Fruit fly (Drosophila melanogaster) whole organism, embryonic: ENCODE data around the gene ssp3.
A peak's percentile ranks its signal among the peaks of the same experiment; 100 is the strongest.

Experiments used
- Atf6 ChIP-seq: fragments of 200-800 bp; sonication (Bioruptor generic); IDR thresholded peaks from 2 replicates; pipeline ENCODE4 v1.3.6; 2022; ENCODE audit warnings: missing biosample characterization, missing genetic modification characterization
- CG14860 ChIP-seq: fragments of 200-800 bp; sonication (Bioruptor generic); IDR thresholded peaks from 3 replicates; pipeline ENCODE4 v1.3.6; 2022; ENCODE audit warnings: missing biosample characterization, missing genetic modification characterization; ENCODE audit not compliant: partially characterized antibody
- CG15479 ChIP-seq: fragments of 200-800 bp; sonication (Bioruptor generic); optimal IDR thresholded peaks from 3 replicates; lab custom pipeline; 2019; ENCODE audit warnings: missing biosample characterization, mild to moderate bottlenecking, missing genetic modification characterization, moderate library complexity
- CG15601 ChIP-seq: fragments of 200-800 bp; sonication (Bioruptor generic); optimal IDR thresholded peaks from 3 replicates; lab custom pipeline; 2019; ENCODE audit warnings: missing biosample characterization, mild to moderate bottlenecking, missing genetic modification characterization, moderate library complexity
- CG1602 ChIP-seq: fragments of 200-800 bp; sonication (Bioruptor generic); optimal IDR thresholded peaks from 3 replicates; lab custom pipeline; 2016; ENCODE audit warnings: missing biosample characterization, missing genetic modification characterization
- CG17328 ChIP-seq: fragments of 200-800 bp; sonication (Bioruptor generic); IDR thresholded peaks from 2 replicates; pipeline ENCODE4 v1.3.6; 2022; ENCODE audit warnings: missing biosample characterization, missing genetic modification characterization
- CG3163 ChIP-seq: fragments of 200-800 bp; sonication (Bioruptor generic); optimal IDR thresholded peaks from 3 replicates; lab custom pipeline; 2016; ENCODE audit warnings: missing biosample characterization, missing genetic modification characterization
- CG4707 ChIP-seq: fragments of 200-800 bp; sonication (Bioruptor generic); optimal IDR thresholded peaks from 2 replicates; lab custom pipeline; 2018; ENCODE audit warnings: missing biosample characterization, mild to moderate bottlenecking, missing genetic modification characterization, moderate library complexity
- CG4820 ChIP-seq: fragments of 200-800 bp; sonication (Bioruptor generic); optimal IDR thresholded peaks from 3 replicates; lab custom pipeline; 2016; ENCODE audit warnings: missing biosample characterization, missing genetic modification characterization
- CG6254 ChIP-seq: fragments of 200-800 bp; sonication (Bioruptor generic); optimal IDR thresholded peaks from 3 replicates; lab custom pipeline; 2017; ENCODE audit warnings: mild to moderate bottlenecking, missing biosample characterization, missing genetic modification reagents, missing genetic modification characterization
- CG8388 ChIP-seq: fragments of 200-800 bp; sonication (Bioruptor generic); optimal IDR thresholded peaks from 2 replicates; lab custom pipeline; 2019; ENCODE audit warnings: missing biosample characterization, mild to moderate bottlenecking, missing genetic modification characterization, moderate library complexity
- CG9727 ChIP-seq: fragments of 200-800 bp; sonication (Bioruptor generic); optimal IDR thresholded peaks from 3 replicates; lab custom pipeline; 2017; ENCODE audit warnings: missing biosample characterization, mild to moderate bottlenecking, missing genetic modification characterization
- Elba2 ChIP-seq: fragments of 200-800 bp; sonication (Bioruptor generic); optimal IDR thresholded peaks from 3 replicates; lab custom pipeline; 2016; ENCODE audit warnings: missing biosample characterization, missing genetic modification characterization
- HLHmδ ChIP-seq: fragments of 200-800 bp; sonication (Bioruptor generic); optimal IDR thresholded peaks from 2 replicates; lab custom pipeline; 2018; ENCODE audit warnings: missing biosample characterization, mild to moderate bottlenecking, missing genetic modification characterization, moderate library complexity
- Hmr ChIP-seq: fragments of 200-800 bp; sonication (Bioruptor generic); optimal IDR thresholded peaks from 3 replicates; lab custom pipeline; 2017; ENCODE audit warnings: mild to moderate bottlenecking, missing biosample characterization, missing genetic modification reagents, missing genetic modification characterization
- Kr ChIP-seq: fragments of 200-800 bp; sonication (Bioruptor generic); optimal IDR thresholded peaks from 2 replicates; lab custom pipeline; 2017; ENCODE audit warnings: missing biosample characterization, mild to moderate bottlenecking, missing genetic modification characterization
- Poxn ChIP-seq: fragments of 200-800 bp; sonication (Bioruptor generic); IDR thresholded peaks from 2 replicates; pipeline ENCODE4 v1.3.6; 2022; ENCODE audit warnings: missing biosample characterization, missing genetic modification characterization
- bab2 ChIP-seq: fragments of 200-800 bp; sonication (Bioruptor generic); optimal IDR thresholded peaks from 2 replicates; lab custom pipeline; 2016; ENCODE audit warnings: missing biosample characterization, missing genetic modification characterization
- cad ChIP-seq: fragments of >200 bp; optimal IDR thresholded peaks from 2 replicates; lab custom pipeline; 2017; ENCODE audit warnings: missing biosample characterization, missing genetic modification characterization
- crc ChIP-seq: fragments of 200-800 bp; sonication (Bioruptor generic); optimal IDR thresholded peaks from 2 replicates; lab custom pipeline; 2016; ENCODE audit warnings: missing biosample characterization, missing genetic modification characterization
- emc ChIP-seq: fragments of 200-800 bp; sonication (Bioruptor generic); optimal IDR thresholded peaks from 2 replicates; lab custom pipeline; 2016; ENCODE audit warnings: missing biosample characterization, missing genetic modification characterization
- gro ChIP-seq: fragments of 200-800 bp; sonication (Bioruptor generic); optimal IDR thresholded peaks from 2 replicates; lab custom pipeline; 2016; ENCODE audit warnings: missing biosample characterization, missing genetic modification characterization
- gsb-n ChIP-seq: fragments of 200-800 bp; sonication (Bioruptor generic); optimal IDR thresholded peaks from 3 replicates; lab custom pipeline; 2018; ENCODE audit warnings: missing biosample characterization, mild to moderate bottlenecking, missing genetic modification characterization
- h ChIP-seq: fragments of >200 bp; optimal IDR thresholded peaks from 2 replicates; lab custom pipeline; 2017
- her ChIP-seq: fragments of 200-800 bp; sonication (Bioruptor generic); optimal IDR thresholded peaks from 2 replicates; lab custom pipeline; 2016; ENCODE audit warnings: missing biosample characterization, missing genetic modification characterization
- hth ChIP-seq: fragments of >200 bp; optimal IDR thresholded peaks from 2 replicates; lab custom pipeline; 2017; ENCODE audit warnings: inconsistent platforms
- insv ChIP-seq, 2 experiments: fragments of 200-800 bp; sonication (Bioruptor generic); optimal IDR thresholded peaks; 3 replicates each; lab custom pipeline; 2016 to 2018; ENCODE audit warnings: missing biosample characterization in 2 of 2, missing genetic modification characterization in 2 of 2
- kah ChIP-seq: fragments of 200-800 bp; sonication (Bioruptor generic); optimal IDR thresholded peaks from 2 replicates; lab custom pipeline; 2018; ENCODE audit warnings: missing biosample characterization, mild to moderate bottlenecking, missing genetic modification characterization
- kni ChIP-seq: fragments of 200-800 bp; sonication (Bioruptor generic); optimal IDR thresholded peaks from 3 replicates; lab custom pipeline; 2017; ENCODE audit warnings: mild to moderate bottlenecking, missing biosample characterization, missing genetic modification reagents, missing genetic modification characterization
- lilli ChIP-seq: fragments of 200-800 bp; sonication (Bioruptor generic); optimal IDR thresholded peaks from 3 replicates; lab custom pipeline; 2016; ENCODE audit warnings: missing biosample characterization, missing genetic modification characterization
- lov ChIP-seq, 2 experiments: fragments of 200-800 bp in 1 of 2; fragments of >200 bp in 1 of 2; sonication (Bioruptor generic) in 1 of 2; IDR thresholded peaks in 1 of 2; optimal IDR thresholded peaks in 1 of 2; 2 replicates in 1 of 2; 3 replicates in 1 of 2; pipeline versions ENCODE4 v1.3.6 to Lab custom; 2017 to 2022; ENCODE audit warnings: missing biosample characterization in 1 of 2, missing genetic modification characterization in 1 of 2
- prd ChIP-seq, 3 experiments: fragments of >200 bp in 2 of 3; fragments of 200-800 bp in 1 of 3; sonication (Bioruptor generic) in 1 of 3; optimal IDR thresholded peaks in 2 of 3; IDR thresholded peaks in 1 of 3; 2 replicates in 2 of 3; 3 replicates in 1 of 3; pipeline versions ENCODE4 v1.3.6 to Lab custom; 2017 to 2022; ENCODE audit warnings: missing biosample characterization in 1 of 3, missing genetic modification characterization in 1 of 3
- ro ChIP-seq: fragments of 200-800 bp; sonication (Bioruptor generic); IDR thresholded peaks from 2 replicates; pipeline ENCODE4 v1.3.6; 2022; ENCODE audit warnings: missing biosample characterization, missing genetic modification characterization
- run ChIP-seq: fragments of 200-800 bp; sonication (Bioruptor generic); optimal IDR thresholded peaks from 3 replicates; lab custom pipeline; 2018; ENCODE audit warnings: missing biosample characterization, mild to moderate bottlenecking, missing genetic modification characterization
- seq ChIP-seq: fragments of 200-800 bp; sonication (Bioruptor generic); IDR thresholded peaks from 2 replicates; pipeline ENCODE4 v1.3.6; 2022; ENCODE audit warnings: missing biosample characterization, missing genetic modification characterization
- tin ChIP-seq: fragments of 200-800 bp; sonication (Bioruptor generic); optimal IDR thresholded peaks from 3 replicates; lab custom pipeline; 2016; ENCODE audit warnings: missing biosample characterization, missing genetic modification characterization
- tll ChIP-seq, 2 experiments: fragments of 200-800 bp in 1 of 2; fragments of >200 bp in 1 of 2; sonication (Bioruptor generic) in 1 of 2; optimal IDR thresholded peaks; 2 replicates each; lab custom pipeline; 2017 to 2019; ENCODE audit warnings: missing biosample characterization in 2 of 2, missing genetic modification characterization in 2 of 2, mild to moderate bottlenecking in 1 of 2, moderate library complexity in 1 of 2
- tup ChIP-seq: fragments of 200-800 bp; sonication (Bioruptor generic); optimal IDR thresholded peaks from 2 replicates; lab custom pipeline; 2016; ENCODE audit warnings: missing biosample characterization, mild to moderate bottlenecking, missing genetic modification characterization, moderate library complexity
- twi ChIP-seq: fragments of 200-800 bp; optimal IDR thresholded peaks from 2 replicates; lab custom pipeline; 2019; ENCODE audit warnings: missing biosample characterization, mild to moderate bottlenecking, missing genetic modification characterization, moderate library complexity
- tx ChIP-seq: fragments of 200-800 bp; sonication (Bioruptor generic); optimal IDR thresholded peaks from 2 replicates; lab custom pipeline; 2016; ENCODE audit warnings: missing biosample characterization, missing genetic modification characterization
- zen ChIP-seq: fragments of 200-800 bp; sonication (Bioruptor generic); optimal IDR thresholded peaks from 3 replicates; lab custom pipeline; 2018; ENCODE audit warnings: missing biosample characterization, mild to moderate bottlenecking, missing genetic modification characterization, moderate library complexity

Gene ssp3

dm6 chr2L:18878439-18878838 lies 65.3 kb downstream of the ssp3 start (continued):
- TF ChIP-seq CG3163 (GFP tag; lab: Kevin White, UChicago), result no peak
- no peak for TF ChIP-seq bab2
- TF ChIP-seq lilli (GFP tag; lab: Kevin White, UChicago), result no peak
- TF ChIP-seq CG4820 (GFP tag; lab: Kevin White, UChicago), result peak; percentile 1
- TF ChIP-seq CG1602 (GFP tag; lab: Kevin White, UChicago), result no peak
- no peak for TF ChIP-seq her
- no peak for TF ChIP-seq run (tag; lab: Kevin White, UChicago)
- TF ChIP-seq CG6254 (GFP tag; lab: Kevin White, UChicago), result no peak
- TF ChIP-seq CG15601 (tag; lab: Kevin White, UChicago), result no peak
- peak; percentile 37 for TF ChIP-seq tup
- no peak for TF ChIP-seq gro (GFP tag; lab: Kevin White, UChicago)
- TF ChIP-seq CG4707 (GFP tag; lab: Kevin White, UChicago), result no peak
- TF ChIP-seq CG9727 (GFP tag; lab: Kevin White, UChicago), result peak; percentile 55
- no peak for TF ChIP-seq Hmr (GFP tag; lab: Kevin White, UChicago)
- TF ChIP-seq hth, result no peak
- TF ChIP-seq seq (GFP tag; lab: Robert Waterston, UW), result no peak
- no peak for TF ChIP-seq crc
- no peak for TF ChIP-seq CG14860 (GFP tag; lab: Robert Waterston, UW)
- TF ChIP-seq Poxn (GFP tag; lab: Robert Waterston, UW), result no peak
- TF ChIP-seq emc, result no peak
- no peak for TF ChIP-seq h (lab: Kevin White, UChicago)
- TF ChIP-seq ro (GFP tag; lab: Robert Waterston, UW), result no peak
- TF ChIP-seq Elba2, result no peak

dm6 chr2L:18875213-18875612 lies 68.5 kb downstream of the ssp3 start:
- TF ChIP-seq kah (GFP tag; lab: Kevin White, UChicago) (peak; percentile 22), CG8388 (no peak), CG15479 (GFP tag; lab: Kevin White, UChicago) (peak; percentile 55), tin (GFP tag; lab: Kevin White, UChicago) (peak; percentile 31), Kr (GFP tag; lab: Kevin White, UChicago) (peak; percentile 10), gsb-n (tag; lab: Kevin White, UChicago) (peak; percentile 19), tup (no peak), CG17328 (no peak), lov (optimal IDR thresholded peaks at IDR 0.05; lab: Kevin White, UChicago) (no peak), lov (GFP tag; IDR thresholded peaks at IDR 0.05; lab: Robert Waterston, UW) (0 out of 3 replicates have a peak, but pooled peaks have one; percentile 13), zen (tag; lab: Kevin White, UChicago) (peak; percentile 93), cad (GFP tag; lab: Kevin White, UChicago) (peak; percentile 42), Atf6 (GFP tag; lab: Robert Waterston, UW) (no peak), tll (GFP tag; optimal IDR thresholded peaks at IDR 0.05; lab: Kevin White, UChicago) (peak in 1 of 2 experiments; percentile 63), insv (GFP tag; optimal IDR thresholded peaks at IDR 0.05; lab: Kevin White, UChicago) (peak in 1 of 2 experiments; percentile 24), kni (GFP tag; lab: Kevin White, UChicago) (peak; percentile 42), HLHmδ (GFP tag; lab: Kevin White, UChicago) (peak; percentile 13), tx (GFP tag; lab: Kevin White, UChicago) (no peak), twi (tag; lab: Kevin White, UChicago) (peak; percentile 89), prd (optimal IDR thresholded peaks at IDR 0.05; lab: Kevin White, UChicago) (no peak), prd (GFP tag; IDR thresholded peaks at IDR 0.05; lab: Robert Waterston, UW) (peak; percentile 42; the same call in 1 of the 3 replicates)
